Worm (Caenorhabditis elegans) whole organism, L2 larva: ENCODE measurements around the gene algn-8.
A peak's percentile ranks its signal among the peaks of the same experiment; 100 is the strongest.

ENCODE experiments used
- C34F6.9 ChIP-seq: fragments of 150-350 bp; optimal IDR thresholded peaks from 2 replicates; lab custom pipeline; 2014; ENCODE audit warnings: missing biosample characterization, missing genetic modification characterization
- F13H6.1 ChIP-seq: sonication (generic microtip); optimal IDR thresholded peaks from 2 replicates; lab custom pipeline; 2016; ENCODE audit warnings: missing genetic modification characterization, missing compliant biosample characterization
- R02D3.7 ChIP-seq: fragments of 150-350 bp; optimal IDR thresholded peaks from 2 replicates; lab custom pipeline; 2014; ENCODE audit warnings: missing biosample characterization, missing genetic modification characterization
- Y55F3AM.14 ChIP-seq: fragments of 200-800 bp; sonication (Bioruptor generic); optimal IDR thresholded peaks from 2 replicates; lab custom pipeline; 2018; ENCODE audit warnings: mild to moderate bottlenecking, missing genetic modification characterization, missing compliant biosample characterization
- ZK546.5 ChIP-seq: sonication (generic microtip); optimal IDR thresholded peaks from 2 replicates; lab custom pipeline; 2017; ENCODE audit warnings: missing biosample characterization, missing genetic modification characterization
- aly-2 ChIP-seq: fragments of 150-350 bp; optimal IDR thresholded peaks from 2 replicates; lab custom pipeline; 2014; ENCODE audit warnings: missing biosample characterization, missing genetic modification characterization
- ama-1 ChIP-seq: fragments of 150-350 bp; optimal IDR thresholded peaks from 2 replicates; lab custom pipeline; 2018; ENCODE audit warnings: inconsistent platforms
- blmp-1 ChIP-seq: sonication (generic microtip); optimal IDR thresholded peaks from 2 replicates; lab custom pipeline; 2017; ENCODE audit warnings: missing genetic modification characterization, mild to moderate bottlenecking, missing compliant biosample characterization, antibody characterized with exemption, moderate library complexity; ENCODE audit not compliant: insufficient read depth
- ceh-16 ChIP-seq: fragments of 150-350 bp; optimal IDR thresholded peaks from 2 replicates; lab custom pipeline; 2014; ENCODE audit warnings: missing biosample characterization, missing genetic modification characterization
- ceh-82 ChIP-seq: fragments of 150-350 bp; optimal IDR thresholded peaks from 2 replicates; lab custom pipeline; 2014; ENCODE audit warnings: missing biosample characterization, missing genetic modification characterization
- crh-2 ChIP-seq: sonication (generic microtip); optimal IDR thresholded peaks from 2 replicates; lab custom pipeline; 2017; ENCODE audit warnings: missing biosample characterization, missing genetic modification characterization
- dmd-4 ChIP-seq: sonication (generic microtip); optimal IDR thresholded peaks from 2 replicates; lab custom pipeline; 2017; ENCODE audit warnings: missing biosample characterization, missing genetic modification characterization
- egl-27 ChIP-seq: sonication (generic microtip); optimal IDR thresholded peaks from 3 replicates; lab custom pipeline; 2017; ENCODE audit warnings: missing biosample characterization, missing genetic modification reagents, missing genetic modification characterization
- elt-1 ChIP-seq: fragments of 150-350 bp; optimal IDR thresholded peaks from 2 replicates; lab custom pipeline; 2014; ENCODE audit warnings: missing biosample characterization, missing genetic modification characterization
- elt-3 ChIP-seq: sonication (generic microtip); optimal IDR thresholded peaks from 2 replicates; lab custom pipeline; 2017; ENCODE audit warnings: missing biosample characterization, missing genetic modification characterization
- fos-1 ChIP-seq: fragments of 150-350 bp; optimal IDR thresholded peaks from 2 replicates; lab custom pipeline; 2014; ENCODE audit warnings: missing biosample characterization, missing genetic modification characterization
- gmeb-1 ChIP-seq: fragments of 150-350 bp; optimal IDR thresholded peaks from 2 replicates; lab custom pipeline; 2014; ENCODE audit warnings: missing biosample characterization, missing genetic modification characterization
- lin-11 ChIP-seq: fragments of 150-350 bp; sonication (generic microtip); optimal IDR thresholded peaks from 2 replicates; lab custom pipeline; 2014; ENCODE audit warnings: missing biosample characterization, missing genetic modification characterization, inconsistent platforms, mixed read lengths
- lin-13 ChIP-seq: fragments of 150-350 bp; optimal IDR thresholded peaks from 2 replicates; lab custom pipeline; 2014; ENCODE audit warnings: missing biosample characterization, missing genetic modification reagents, missing genetic modification characterization
- lin-39 ChIP-seq: fragments of 150-350 bp; optimal IDR thresholded peaks from 2 replicates; lab custom pipeline; 2014; ENCODE audit warnings: missing biosample characterization, missing genetic modification reagents, missing genetic modification characterization
- lsy-2 ChIP-seq, 2 experiments: fragments of 150-350 bp in 1 of 2; sonication (generic microtip) in 1 of 2; optimal IDR thresholded peaks; 2 replicates each; lab custom pipeline; 2014 to 2017; ENCODE audit warnings: missing biosample characterization in 2 of 2, missing genetic modification characterization in 2 of 2
- mab-5 ChIP-seq: fragments of 150-350 bp; optimal IDR thresholded peaks from 2 replicates; lab custom pipeline; 2014; ENCODE audit warnings: missing biosample characterization, missing genetic modification characterization
- mbf-1 ChIP-seq: sonication (generic microtip); optimal IDR thresholded peaks from 2 replicates; lab custom pipeline; 2017; ENCODE audit warnings: missing biosample characterization, missing genetic modification characterization
- mdl-1 ChIP-seq, 2 experiments: fragments of 150-350 bp in 1 of 2; sonication (generic microtip) in 1 of 2; optimal IDR thresholded peaks; 2 replicates each; lab custom pipeline; 2017; ENCODE audit warnings: missing biosample characterization in 2 of 2, missing genetic modification characterization in 2 of 2
- nhr-10 ChIP-seq: sonication (generic microtip); optimal IDR thresholded peaks from 2 replicates; lab custom pipeline; 2017; ENCODE audit warnings: missing biosample characterization, missing genetic modification characterization
- nhr-11 ChIP-seq: fragments of 150-350 bp; optimal IDR thresholded peaks from 2 replicates; lab custom pipeline; 2014; ENCODE audit warnings: missing biosample characterization, missing genetic modification characterization
- nhr-12 ChIP-seq: fragments of 150-350 bp; optimal IDR thresholded peaks from 2 replicates; lab custom pipeline; 2014; ENCODE audit warnings: missing biosample characterization, missing genetic modification characterization
- nhr-129 ChIP-seq: fragments of 150-350 bp; optimal IDR thresholded peaks from 2 replicates; lab custom pipeline; 2014; ENCODE audit warnings: missing biosample characterization, missing genetic modification characterization
- nhr-21 ChIP-seq: fragments of 150-350 bp; optimal IDR thresholded peaks from 2 replicates; lab custom pipeline; 2014; ENCODE audit warnings: missing biosample characterization, missing genetic modification characterization
- nhr-23 ChIP-seq: fragments of 150-350 bp; optimal IDR thresholded peaks from 2 replicates; lab custom pipeline; 2014; ENCODE audit warnings: missing biosample characterization, missing genetic modification reagents, missing genetic modification characterization
- nhr-237 ChIP-seq: fragments of 150-350 bp; optimal IDR thresholded peaks from 2 replicates; lab custom pipeline; 2014; ENCODE audit warnings: missing biosample characterization, missing genetic modification characterization
- nhr-25 ChIP-seq: fragments of 150-350 bp; sonication (generic microtip); optimal IDR thresholded peaks from 3 replicates; lab custom pipeline; 2014; ENCODE audit warnings: missing biosample characterization, missing genetic modification characterization
- nhr-6 ChIP-seq: fragments of 150-350 bp; optimal IDR thresholded peaks from 2 replicates; lab custom pipeline; 2014; ENCODE audit warnings: missing biosample characterization, missing genetic modification characterization
- nhr-77 ChIP-seq: fragments of 150-350 bp; optimal IDR thresholded peaks from 2 replicates; lab custom pipeline; 2014; ENCODE audit warnings: missing biosample characterization, missing genetic modification characterization
- peb-1 ChIP-seq: fragments of 150-350 bp; optimal IDR thresholded peaks from 2 replicates; lab custom pipeline; 2014; ENCODE audit warnings: missing biosample characterization, missing genetic modification characterization
- sem-4 ChIP-seq: fragments of 150-350 bp; optimal IDR thresholded peaks from 2 replicates; lab custom pipeline; 2014; ENCODE audit warnings: missing biosample characterization, missing genetic modification reagents, missing genetic modification characterization
- skn-1 ChIP-seq: sonication (generic microtip); optimal IDR thresholded peaks from 2 replicates; lab custom pipeline; 2017; ENCODE audit warnings: missing biosample characterization, missing genetic modification characterization
- sma-3 ChIP-seq: sonication (generic microtip); optimal IDR thresholded peaks from 2 replicates; lab custom pipeline; 2016; ENCODE audit warnings: missing genetic modification reagents, missing genetic modification characterization, missing compliant biosample characterization
- sma-9 ChIP-seq, 2 experiments: fragments of 150-350 bp in 1 of 2; sonication (generic microtip) in 1 of 2; optimal IDR thresholded peaks; 2 replicates each; lab custom pipeline; 2014 to 2016; ENCODE audit warnings: missing genetic modification characterization in 2 of 2, mild to moderate bottlenecking in 1 of 2, missing biosample characterization in 1 of 2, missing compliant biosample characterization in 1 of 2, missing genetic modification reagents in 1 of 2, moderate library complexity in 1 of 2
- snpc-4 ChIP-seq: fragments of 150-350 bp; optimal IDR thresholded peaks from 2 replicates; lab custom pipeline; 2014; ENCODE audit warnings: missing biosample characterization, missing genetic modification characterization
- unc-39 ChIP-seq: fragments of 150-350 bp; optimal IDR thresholded peaks from 2 replicates; lab custom pipeline; 2014; ENCODE audit warnings: missing biosample characterization, missing genetic modification characterization
- unc-55 ChIP-seq: fragments of 150-350 bp; sonication (generic microtip); optimal IDR thresholded peaks from 3 replicates; lab custom pipeline; 2014; ENCODE audit warnings: missing biosample characterization, missing genetic modification reagents, missing genetic modification characterization
- unc-62 ChIP-seq: fragments of 150-350 bp; optimal IDR thresholded peaks from 2 replicates; lab custom pipeline; 2014; ENCODE audit warnings: missing biosample characterization, missing genetic modification reagents, missing genetic modification characterization
- ztf-1 ChIP-seq: fragments of 200-800 bp; sonication (Bioruptor generic); conservative IDR thresholded peaks from 2 replicates; pipeline ENCODE4 v1.3.6; 2022; ENCODE audit warnings: missing genetic modification characterization, missing compliant biosample characterization
- ztf-11 ChIP-seq: sonication (generic microtip); optimal IDR thresholded peaks from 2 replicates; lab custom pipeline; 2017; ENCODE audit warnings: missing biosample characterization, missing genetic modification characterization
- ztf-4 ChIP-seq: fragments of 150-350 bp; optimal IDR thresholded peaks from 2 replicates; lab custom pipeline; 2014; ENCODE audit warnings: missing biosample characterization, missing genetic modification characterization

The algn-8 gene

DNA sequence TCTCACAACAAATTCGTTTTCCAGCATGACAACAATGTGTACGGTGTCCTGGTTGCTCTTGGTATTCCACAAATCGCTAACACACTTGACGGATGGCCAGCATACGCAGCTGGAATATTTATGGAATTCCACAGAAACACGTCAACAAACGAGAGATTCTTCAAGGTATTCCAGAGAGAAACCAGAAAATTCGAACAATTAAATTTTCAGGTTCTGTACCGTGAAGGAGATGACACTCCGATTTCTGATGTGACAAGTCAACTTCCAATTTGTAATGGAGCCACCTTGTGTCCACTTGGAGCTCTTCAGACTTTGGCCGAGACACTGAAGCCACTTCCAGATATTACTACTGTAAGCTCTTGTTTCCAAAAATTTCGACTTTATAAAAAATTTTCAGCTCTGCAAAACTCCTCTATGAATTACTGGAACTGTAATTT, 47.7 kb upstream of the algn-8 start:
- no peak for TF ChIP-seq mbf-1 (tag; lab: Kevin White, UChicago)
- TF ChIP-seq ceh-82 (tag; lab: Kevin White, UChicago): no peak
- TF ChIP-seq fos-1: no peak
- TF ChIP-seq sma-3: peak; percentile 42
- no peak for TF ChIP-seq skn-1 (tag; lab: Kevin White, UChicago)
- TF ChIP-seq Y55F3AM.14 (GFP tag; lab: Kevin White, UChicago): no peak
- TF ChIP-seq dmd-4: no peak
- no peak for TF ChIP-seq ztf-4 (tag; lab: Kevin White, UChicago)
- TF ChIP-seq ama-1 (lab: Kevin White, UChicago): peak; percentile 63
- no peak for TF ChIP-seq aly-2 (tag; lab: Kevin White, UChicago)
- TF ChIP-seq nhr-21 (tag; lab: Kevin White, UChicago): peak; percentile 14
- TF ChIP-seq nhr-6 (tag; lab: Kevin White, UChicago): peak; percentile 44
- TF ChIP-seq nhr-77 (tag; lab: Kevin White, UChicago): no peak
- no peak for TF ChIP-seq nhr-10
- TF ChIP-seq unc-39 (tag; lab: Kevin White, UChicago): no peak
- TF ChIP-seq F13H6.1: no peak
- no peak for TF ChIP-seq ZK546.5 (tag; lab: Kevin White, UChicago)
- peak; percentile 24 for TF ChIP-seq sma-9 (GFP tag; optimal IDR thresholded peaks at IDR 0.05; lab: Kevin White, UChicago)
- TF ChIP-seq sma-9 (tag; optimal IDR thresholded peaks at IDR 0.05; lab: Kevin White, UChicago): no peak
- TF ChIP-seq ceh-16 (tag; lab: Kevin White, UChicago): no peak
- TF ChIP-seq R02D3.7 (tag; lab: Kevin White, UChicago): no peak
- no peak for TF ChIP-seq snpc-4 (tag; lab: Kevin White, UChicago)
- peak; percentile 49 for TF ChIP-seq nhr-11 (tag; lab: Kevin White, UChicago)
- TF ChIP-seq lin-13 (GFP tag; lab: Kevin White, UChicago): peak; percentile 56
- no peak for TF ChIP-seq unc-62
- TF ChIP-seq elt-1 (tag; lab: Kevin White, UChicago): no peak
- no peak for TF ChIP-seq blmp-1 (tag; lab: Kevin White, UChicago)
- no peak for TF ChIP-seq lin-11 (tag; lab: Kevin White, UChicago)
- no peak for TF ChIP-seq gmeb-1
- TF ChIP-seq crh-2 (tag; lab: Kevin White, UChicago): no peak
- peak; percentile 27 for TF ChIP-seq nhr-25 (tag; lab: Kevin White, UChicago)

DNA sequence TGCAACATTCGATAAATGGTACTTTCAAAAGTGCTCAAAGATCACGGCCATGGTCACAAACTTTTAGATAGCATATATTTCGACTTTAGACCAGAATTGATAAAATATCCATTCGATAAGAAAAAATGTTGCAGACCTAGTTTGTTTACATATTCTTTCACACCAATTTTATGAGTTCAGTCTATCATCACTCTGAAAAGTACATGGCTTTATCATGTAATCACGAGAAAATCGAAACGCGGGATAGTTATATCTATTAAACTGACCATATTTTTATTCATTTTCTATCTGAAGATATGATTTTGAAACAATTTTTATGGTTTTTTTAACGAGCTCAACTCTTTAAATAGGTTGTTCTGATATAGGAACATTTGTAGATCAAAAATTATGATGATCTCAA, 45.2 kb upstream of the algn-8 start, which contains the start of gene pho-11:
Gene pho-11 (plus strand): TSS at position 374 of the 400 bp plus-strand sequence.
- TF ChIP-seq unc-62: no peak
- no peak for TF ChIP-seq elt-1 (tag; lab: Kevin White, UChicago)
- TF ChIP-seq nhr-25 (tag; lab: Kevin White, UChicago): no peak
- TF ChIP-seq crh-2 (tag; lab: Kevin White, UChicago): no peak
- no peak for TF ChIP-seq ztf-1 (GFP tag; lab: Robert Waterston, UW)
- TF ChIP-seq dmd-4: no peak
- no peak for TF ChIP-seq nhr-12 (tag; lab: Kevin White, UChicago)
- no peak for TF ChIP-seq snpc-4 (tag; lab: Kevin White, UChicago)
- TF ChIP-seq peb-1 (tag; lab: Kevin White, UChicago): no peak
- TF ChIP-seq, all 48 proteins: peak for 0

DNA sequence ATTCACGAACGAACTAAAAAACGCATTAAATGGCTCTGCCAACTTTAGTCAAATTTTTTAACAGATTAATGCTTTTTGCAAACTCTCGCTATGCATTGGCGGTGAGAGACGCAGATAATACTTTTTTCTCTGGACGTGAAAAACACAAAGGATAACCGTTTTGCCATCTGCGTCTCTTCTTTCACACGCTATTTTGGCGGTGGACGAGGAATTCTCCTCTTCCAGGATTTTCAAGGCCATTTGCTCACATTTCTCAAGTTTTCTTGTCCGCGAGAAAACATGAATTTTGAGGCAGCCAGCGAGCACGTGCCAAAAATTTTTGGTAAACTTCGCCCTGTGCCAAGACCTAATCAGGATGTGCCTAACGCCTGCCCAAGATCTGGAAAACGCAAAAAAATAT, 44.8 kb upstream of the algn-8 start:
- TF ChIP-seq sma-3 (no peak), ztf-11 (no peak), nhr-129 (tag; lab: Kevin White, UChicago) (peak; percentile 43), unc-55 (GFP tag; lab: Kevin White, UChicago) (peak; percentile 48), sma-9 (GFP tag; optimal IDR thresholded peaks at IDR 0.05; lab: Kevin White, UChicago) (peak; percentile 48), sma-9 (tag; optimal IDR thresholded peaks at IDR 0.05; lab: Kevin White, UChicago) (no peak), lsy-2 (tag; optimal IDR thresholded peaks at IDR 0.05; lab: Kevin White, UChicago) (peak in 1 of 2 experiments; percentile 52), Y55F3AM.14 (GFP tag; lab: Kevin White, UChicago) (no peak), lin-11 (tag; lab: Kevin White, UChicago) (no peak), elt-3 (no peak), dmd-4 (no peak), sem-4 (tag; lab: Kevin White, UChicago) (no peak), ceh-16 (tag; lab: Kevin White, UChicago) (no peak), nhr-11 (tag; lab: Kevin White, UChicago) (no peak), mab-5 (tag; lab: Kevin White, UChicago) (no peak), ama-1 (lab: Kevin White, UChicago) (no peak), egl-27 (no peak), mbf-1 (tag; lab: Kevin White, UChicago) (no peak), ZK546.5 (tag; lab: Kevin White, UChicago) (no peak), R02D3.7 (tag; lab: Kevin White, UChicago) (no peak), nhr-23 (tag; lab: Kevin White, UChicago) (no peak), ztf-1 (GFP tag; lab: Robert Waterston, UW) (no peak), lin-39 (no peak), lin-13 (GFP tag; lab: Kevin White, UChicago) (no peak), C34F6.9 (tag; lab: Kevin White, UChicago) (peak; percentile 52), nhr-6 (tag; lab: Kevin White, UChicago) (no peak), nhr-237 (tag; lab: Kevin White, UChicago) (no peak), mdl-1 (tag; optimal IDR thresholded peaks at IDR 0.05; lab: Kevin White, UChicago) (no peak), blmp-1 (tag; lab: Kevin White, UChicago) (no peak), nhr-21 (tag; lab: Kevin White, UChicago) (no peak), aly-2 (tag; lab: Kevin White, UChicago) (no peak), nhr-10 (no peak), elt-1 (tag; lab: Kevin White, UChicago) (no peak), skn-1 (tag; lab: Kevin White, UChicago) (no peak), peb-1 (tag; lab: Kevin White, UChicago) (no peak), unc-39 (tag; lab: Kevin White, UChicago) (no peak)
